Fruit fly (Drosophila melanogaster) whole organism, embryonic: ENCODE measurements around the gene Trs20.

Experiments
- Ada2b ChIP-seq: fragments of 200-800 bp; sonication (Bioruptor generic); IDR thresholded peaks from 2 replicates; pipeline ENCODE4 v1.3.6; 2022; ENCODE audit warnings: missing biosample characterization, missing genetic modification characterization
- Aef1 ChIP-seq: fragments of 200-800 bp; sonication (Bioruptor generic); IDR thresholded peaks from 3 replicates; pipeline ENCODE4 v1.3.6; 2022; ENCODE audit warnings: missing biosample characterization, missing genetic modification characterization
- Awh ChIP-seq: fragments of 200-800 bp; sonication (Bioruptor generic); IDR thresholded peaks from 2 replicates; pipeline ENCODE4, ENCODE4 v1.3.6; 2022; ENCODE audit warnings: missing biosample characterization, missing genetic modification characterization
- Bdp1 ChIP-seq: fragments of 200-800 bp; sonication (Bioruptor generic); optimal IDR thresholded peaks from 3 replicates; lab custom pipeline; 2016; ENCODE audit warnings: missing biosample characterization, missing genetic modification characterization
- CG10366 ChIP-seq: fragments of 200-800 bp; sonication (Bioruptor generic); IDR thresholded peaks from 2 replicates; pipeline ENCODE4 v1.3.6; 2022; ENCODE audit warnings: missing biosample characterization, missing genetic modification characterization
- CG10543 ChIP-seq: fragments of 200-800 bp; sonication (Bioruptor generic); optimal IDR thresholded peaks from 3 replicates; lab custom pipeline; 2017; ENCODE audit warnings: missing biosample characterization, mild to moderate bottlenecking, missing genetic modification characterization, moderate library complexity
- CG10654 ChIP-seq: fragments of 200-800 bp; sonication (Bioruptor generic); optimal IDR thresholded peaks from 2 replicates; lab custom pipeline; 2016; ENCODE audit warnings: missing biosample characterization, missing genetic modification characterization
- CG10979 ChIP-seq: fragments of 200-800 bp; sonication (Bioruptor generic); optimal IDR thresholded peaks from 2 replicates; lab custom pipeline; 2018; ENCODE audit warnings: missing biosample characterization, mild to moderate bottlenecking, missing genetic modification characterization, moderate library complexity
- CG11504 ChIP-seq: fragments of 200-800 bp; sonication (Bioruptor generic); optimal IDR thresholded peaks from 3 replicates; lab custom pipeline; 2019; ENCODE audit warnings: missing biosample characterization, mild to moderate bottlenecking, missing genetic modification characterization, moderate library complexity
- CG1233 ChIP-seq: fragments of 200-800 bp; sonication (Bioruptor generic); optimal IDR thresholded peaks from 4 replicates; lab custom pipeline; 2018; ENCODE audit warnings: missing biosample characterization, mild to moderate bottlenecking, missing genetic modification characterization
- CG13894 ChIP-seq: fragments of 200-800 bp; sonication (Bioruptor generic); optimal IDR thresholded peaks from 3 replicates; lab custom pipeline; 2018; ENCODE audit warnings: missing biosample characterization, mild to moderate bottlenecking, missing genetic modification characterization, moderate library complexity
- CG17568 ChIP-seq: fragments of 200-800 bp; sonication (Bioruptor generic); optimal IDR thresholded peaks from 2 replicates; lab custom pipeline; 2018; ENCODE audit warnings: missing biosample characterization, mild to moderate bottlenecking, missing genetic modification characterization, moderate library complexity
- CG18262 ChIP-seq: fragments of 200-800 bp; optimal IDR thresholded peaks from 3 replicates; lab custom pipeline; 2019; ENCODE audit warnings: missing biosample characterization, mild to moderate bottlenecking, missing genetic modification characterization, moderate library complexity
- CG2678 ChIP-seq: fragments of 200-800 bp; sonication (Bioruptor generic); optimal IDR thresholded peaks from 3 replicates; lab custom pipeline; 2019; ENCODE audit warnings: missing biosample characterization, mild to moderate bottlenecking, missing genetic modification characterization, moderate library complexity
- CG3995 ChIP-seq: fragments of 200-800 bp; sonication (Bioruptor generic); optimal IDR thresholded peaks from 3 replicates; lab custom pipeline; 2016; ENCODE audit warnings: missing biosample characterization, missing genetic modification characterization
- CG4282 ChIP-seq: fragments of 200-800 bp; sonication (Bioruptor generic); optimal IDR thresholded peaks from 2 replicates; lab custom pipeline; 2016; ENCODE audit warnings: missing biosample characterization, missing genetic modification characterization
- CG4707 ChIP-seq: fragments of 200-800 bp; sonication (Bioruptor generic); optimal IDR thresholded peaks from 2 replicates; lab custom pipeline; 2018; ENCODE audit warnings: missing biosample characterization, mild to moderate bottlenecking, missing genetic modification characterization, moderate library complexity
- CG6683 ChIP-seq: fragments of 200-800 bp; sonication (Bioruptor generic); optimal IDR thresholded peaks from 2 replicates; lab custom pipeline; 2017; ENCODE audit warnings: missing biosample characterization, mild to moderate bottlenecking, missing genetic modification characterization, missing genetic modification reagents
- CG8924 ChIP-seq: fragments of 200-800 bp; optimal IDR thresholded peaks from 3 replicates; lab custom pipeline; 2019; ENCODE audit warnings: missing biosample characterization, mild to moderate bottlenecking, missing genetic modification characterization, moderate library complexity
- CrebB ChIP-seq: fragments of 200-800 bp; sonication (Bioruptor generic); optimal IDR thresholded peaks from 3 replicates; lab custom pipeline; 2018; ENCODE audit warnings: missing biosample characterization, mild to moderate bottlenecking, missing genetic modification characterization
- Hr51 ChIP-seq, 2 experiments: fragments of 200-800 bp; sonication (Bioruptor generic); optimal IDR thresholded peaks; 2 replicates in 1 of 2; 3 replicates in 1 of 2; lab custom pipeline; 2016 to 2018; ENCODE audit warnings: missing biosample characterization in 2 of 2, missing genetic modification characterization in 2 of 2, mild to moderate bottlenecking in 1 of 2, moderate library complexity in 1 of 2
- Med ChIP-seq: fragments of 200-800 bp; sonication (Bioruptor generic); peaks from one replicate; lab custom pipeline; 2016; ENCODE audit warnings: missing biosample characterization, missing genetic modification characterization, mild to moderate bottlenecking, inconsistent platforms, moderate library complexity
- Ptx1 ChIP-seq: fragments of 200-800 bp; sonication (Bioruptor generic); IDR thresholded peaks from 2 replicates; pipeline ENCODE4 v1.3.6; 2022; ENCODE audit warnings: missing biosample characterization, missing genetic modification characterization
- Sry-β ChIP-seq: fragments of 200-800 bp; sonication (Bioruptor generic); optimal IDR thresholded peaks from 2 replicates; lab custom pipeline; 2018; ENCODE audit warnings: missing biosample characterization, mild to moderate bottlenecking, missing genetic modification characterization, moderate library complexity
- YL-1 ChIP-seq: fragments of 200-800 bp; sonication (Bioruptor generic); optimal IDR thresholded peaks from 3 replicates; lab custom pipeline; 2017; ENCODE audit warnings: missing biosample characterization, mild to moderate bottlenecking, missing genetic modification characterization
- ab ChIP-seq: fragments of 200-800 bp; sonication (Bioruptor generic); optimal IDR thresholded peaks from 2 replicates; lab custom pipeline; 2016; ENCODE audit warnings: missing biosample characterization, missing genetic modification characterization
- ato ChIP-seq: fragments of 200-800 bp; sonication (Bioruptor generic); IDR thresholded peaks from 2 replicates; pipeline ENCODE4 v1.3.6; 2022; ENCODE audit warnings: missing biosample characterization, missing genetic modification characterization; ENCODE audit not compliant: partially characterized antibody
- az2 ChIP-seq: fragments of 200-800 bp; sonication (Bioruptor generic); optimal IDR thresholded peaks from 3 replicates; lab custom pipeline; 2016; ENCODE audit warnings: missing biosample characterization, missing genetic modification characterization
- bbx ChIP-seq: fragments of 200-800 bp; sonication (Bioruptor generic); IDR thresholded peaks from 2 replicates; pipeline ENCODE4 v1.3.6; 2022; ENCODE audit warnings: missing biosample characterization, missing genetic modification characterization; ENCODE audit not compliant: partially characterized antibody
- dmrt99B ChIP-seq: fragments of 200-800 bp; sonication (Bioruptor generic); optimal IDR thresholded peaks from 2 replicates; lab custom pipeline; 2018; ENCODE audit warnings: missing biosample characterization, mild to moderate bottlenecking, missing genetic modification characterization, moderate library complexity
- dpn ChIP-seq, 2 experiments: fragments of 200-800 bp; sonication (Bioruptor generic); optimal IDR thresholded peaks; 3 replicates each; lab custom pipeline; 2016; ENCODE audit warnings: missing biosample characterization in 2 of 2, missing genetic modification characterization in 2 of 2
- ems ChIP-seq: fragments of 200-800 bp; sonication (Bioruptor generic); optimal IDR thresholded peaks from 3 replicates; lab custom pipeline; 2016; ENCODE audit warnings: missing biosample characterization, missing genetic modification characterization
- en ChIP-seq: fragments of 200-800 bp; sonication (Bioruptor generic); optimal IDR thresholded peaks from 2 replicates; lab custom pipeline; 2016; ENCODE audit warnings: missing biosample characterization, missing genetic modification characterization
- fd102C ChIP-seq: fragments of 200-800 bp; sonication (Bioruptor generic); optimal IDR thresholded peaks from 2 replicates; lab custom pipeline; 2018; ENCODE audit warnings: missing biosample characterization, mild to moderate bottlenecking, missing genetic modification characterization, moderate library complexity
- fd64A ChIP-seq: fragments of 200-800 bp; sonication (Bioruptor generic); optimal IDR thresholded peaks from 3 replicates; lab custom pipeline; 2018; ENCODE audit warnings: missing biosample characterization, mild to moderate bottlenecking, missing genetic modification characterization
- ftz-f1 ChIP-seq: fragments of 200-800 bp; sonication (Bioruptor generic); optimal IDR thresholded peaks from 2 replicates; lab custom pipeline; 2016; ENCODE audit warnings: missing biosample characterization, missing genetic modification characterization
- ken ChIP-seq: fragments of 200-800 bp; sonication (Bioruptor generic); IDR thresholded peaks from 3 replicates; pipeline ENCODE4 v1.3.6; 2022; ENCODE audit warnings: missing biosample characterization, missing genetic modification characterization
- lmd ChIP-seq: fragments of 200-800 bp; sonication (Bioruptor generic); IDR thresholded peaks from 2 replicates; pipeline ENCODE4 v1.3.6; 2022; ENCODE audit warnings: missing biosample characterization, missing genetic modification characterization
- lola ChIP-seq, 3 experiments: fragments of >200 bp in 2 of 3; fragments of 200-800 bp in 1 of 3; sonication (Bioruptor generic) in 1 of 3; optimal IDR thresholded peaks; 2 replicates each; lab custom pipeline; 2017 to 2019; ENCODE audit warnings: missing biosample characterization in 3 of 3, missing genetic modification characterization in 3 of 3, mild to moderate bottlenecking in 1 of 3, moderate library complexity in 1 of 3
- p53 ChIP-seq: fragments of 200-800 bp; sonication (Bioruptor generic); optimal IDR thresholded peaks from 2 replicates; lab custom pipeline; 2016; ENCODE audit warnings: missing biosample characterization, missing genetic modification characterization
- pum ChIP-seq: fragments of 200-800 bp; sonication (Bioruptor generic); optimal IDR thresholded peaks from 2 replicates; lab custom pipeline; 2016; ENCODE audit warnings: missing biosample characterization, missing genetic modification characterization
- row ChIP-seq: fragments of 200-800 bp; sonication (Bioruptor generic); IDR thresholded peaks from 3 replicates; pipeline ENCODE4 v1.3.6; 2022; ENCODE audit warnings: missing biosample characterization, missing genetic modification characterization
- sens ChIP-seq: fragments of 200-800 bp; sonication (Bioruptor generic); peaks from one replicate; lab custom pipeline; 2016; ENCODE audit warnings: missing biosample characterization, missing genetic modification characterization
- sim ChIP-seq: fragments of 200-800 bp; sonication (Bioruptor generic); IDR thresholded peaks from 2 replicates; pipeline ENCODE4 v1.3.6; 2022; ENCODE audit warnings: missing biosample characterization, missing genetic modification characterization
- sug ChIP-seq: fragments of 200-800 bp; optimal IDR thresholded peaks from 2 replicates; lab custom pipeline; 2019; ENCODE audit warnings: missing biosample characterization, mild to moderate bottlenecking, missing genetic modification characterization, moderate library complexity
- tgo ChIP-seq: fragments of 200-800 bp; sonication (Bioruptor generic); IDR thresholded peaks from 3 replicates; pipeline ENCODE4 v1.3.6; 2022; ENCODE audit warnings: missing biosample characterization, missing genetic modification characterization
- tio ChIP-seq: fragments of 200-800 bp; sonication (Bioruptor generic); optimal IDR thresholded peaks from 2 replicates; lab custom pipeline; 2017; ENCODE audit warnings: missing biosample characterization, missing genetic modification characterization, inconsistent platforms
- tll ChIP-seq, 2 experiments: fragments of 200-800 bp in 1 of 2; fragments of >200 bp in 1 of 2; sonication (Bioruptor generic) in 1 of 2; optimal IDR thresholded peaks; 2 replicates each; lab custom pipeline; 2017 to 2019; ENCODE audit warnings: missing biosample characterization in 2 of 2, missing genetic modification characterization in 2 of 2, mild to moderate bottlenecking in 1 of 2, moderate library complexity in 1 of 2
- trem ChIP-seq: fragments of 200-800 bp; optimal IDR thresholded peaks from 3 replicates; lab custom pipeline; 2019; ENCODE audit warnings: missing biosample characterization, mild to moderate bottlenecking, missing genetic modification characterization, moderate library complexity
- unpg ChIP-seq: fragments of 200-800 bp; sonication (Bioruptor generic); optimal IDR thresholded peaks from 3 replicates; lab custom pipeline; 2018; ENCODE audit warnings: missing biosample characterization, mild to moderate bottlenecking, missing genetic modification characterization, moderate library complexity

Gene Trs20

DNA sequence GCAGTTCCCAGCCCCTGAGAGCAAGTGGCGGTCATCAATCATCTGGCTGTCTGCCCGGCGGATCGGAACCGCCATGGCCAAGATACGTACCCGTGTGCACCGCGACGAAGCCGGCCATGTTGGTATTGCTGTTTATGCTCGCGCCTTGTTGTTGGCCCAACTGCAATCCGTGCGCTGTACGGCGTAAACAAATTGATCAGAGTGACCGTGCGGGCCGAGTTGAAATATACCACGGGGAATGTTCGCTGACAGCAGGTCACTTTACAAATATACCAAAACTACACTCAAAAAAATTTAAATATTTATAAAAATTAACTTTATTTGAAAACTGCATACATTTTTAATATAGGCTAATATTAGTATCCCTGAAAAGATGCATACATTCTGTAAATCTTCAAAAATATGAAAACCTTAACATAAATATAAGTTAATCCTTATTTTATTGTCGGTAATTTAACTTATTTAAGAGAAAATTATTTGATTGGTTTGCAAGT is 44.1 kb downstream of the Trs20 start, which contains the start of gene Tasp1 (continued):
- TF ChIP-seq en (GFP tag; lab: Kevin White, UChicago) (no peak), CrebB (tag; lab: Kevin White, UChicago) (no peak), sug (peak; percentile 47), ato (GFP tag; lab: Robert Waterston, UW) (peak; percentile 8; the same call in 1 of the 2 replicates), lola (GFP tag; optimal IDR thresholded peaks at IDR 0.05; lab: Kevin White, UChicago) (peak in 1 of 3 experiments; percentile 69), CG10543 (GFP tag; lab: Kevin White, UChicago) (no peak), bbx (GFP tag; lab: Robert Waterston, UW) (peak; percentile 24; the same call in 1 of the 2 replicates), tgo (GFP tag; lab: Robert Waterston, UW) (peak; percentile 62), CG18262 (tag; lab: Kevin White, UChicago) (peak; percentile 78), sens (GFP tag; lab: Kevin White, UChicago) (peak; percentile 55), Med (peak; percentile 77), az2 (GFP tag; lab: Kevin White, UChicago) (peak; percentile 58), sim (GFP tag; lab: Robert Waterston, UW) (peak; percentile 54; the same call in 1 of the 2 replicates), lmd (GFP tag; lab: Robert Waterston, UW) (peak; percentile 71), ems (GFP tag; lab: Kevin White, UChicago) (peak; percentile 1), CG8924 (peak; percentile 78), CG17568 (no peak), Awh (GFP tag; lab: Robert Waterston, UW) (no peak), fd64A (GFP tag; lab: Kevin White, UChicago) (no peak), unpg (GFP tag; lab: Kevin White, UChicago) (peak; percentile 69), CG13894 (tag; lab: Kevin White, UChicago) (no peak), Aef1 (GFP tag; lab: Robert Waterston, UW) (peak; percentile 60), trem (tag; lab: Kevin White, UChicago) (peak; percentile 63), tll (GFP tag; optimal IDR thresholded peaks at IDR 0.05; lab: Kevin White, UChicago) (no peak), dmrt99B (no peak), CG6683 (GFP tag; lab: Kevin White, UChicago) (peak; percentile 31), p53 (GFP tag; lab: Kevin White, UChicago) (no peak), CG10979 (peak; percentile 71), Sry-β (GFP tag; lab: Kevin White, UChicago) (no peak), tio (GFP tag; lab: Kevin White, UChicago) (no peak), CG10654 (GFP tag; lab: Kevin White, UChicago) (peak; percentile 19), row (GFP tag; lab: Robert Waterston, UW) (peak; percentile 85), ab (GFP tag; lab: Kevin White, UChicago) (no peak), CG11504 (tag; lab: Kevin White, UChicago) (no peak), fd102C (GFP tag; lab: Kevin White, UChicago) (no peak), Bdp1 (GFP tag; lab: Kevin White, UChicago) (peak; percentile 20), CG3995 (GFP tag; lab: Kevin White, UChicago) (no peak), CG4282 (no peak), dpn (GFP tag; optimal IDR thresholded peaks at IDR 0.05; lab: Kevin White, UChicago) (peak in 1 of 2 experiments; percentile 55), ken (GFP tag; lab: Robert Waterston, UW) (peak; percentile 57; the same call in 2 of the 3 replicates), Hr51 (GFP tag; optimal IDR thresholded peaks at IDR 0.05; lab: Kevin White, UChicago) (peak in 1 of 2 experiments; percentile 4), Ada2b (GFP tag; lab: Robert Waterston, UW) (peak; percentile 62), ftz-f1 (GFP tag; lab: Kevin White, UChicago) (no peak), CG1233 (peak; percentile 48), CG2678 (no peak), YL-1 (peak; percentile 48), CG4707 (no peak), CG10366 (GFP tag; lab: Robert Waterston, UW) (peak; percentile 38; the same call in 1 of the 2 replicates), Ptx1 (GFP tag; lab: Robert Waterston, UW) (no peak; the same call in 1 of the 2 replicates), pum (GFP tag; lab: Kevin White, UChicago) (no peak)
